Worm (Caenorhabditis elegans): ENCODE measurements around the gene trap-4.

DNA sequence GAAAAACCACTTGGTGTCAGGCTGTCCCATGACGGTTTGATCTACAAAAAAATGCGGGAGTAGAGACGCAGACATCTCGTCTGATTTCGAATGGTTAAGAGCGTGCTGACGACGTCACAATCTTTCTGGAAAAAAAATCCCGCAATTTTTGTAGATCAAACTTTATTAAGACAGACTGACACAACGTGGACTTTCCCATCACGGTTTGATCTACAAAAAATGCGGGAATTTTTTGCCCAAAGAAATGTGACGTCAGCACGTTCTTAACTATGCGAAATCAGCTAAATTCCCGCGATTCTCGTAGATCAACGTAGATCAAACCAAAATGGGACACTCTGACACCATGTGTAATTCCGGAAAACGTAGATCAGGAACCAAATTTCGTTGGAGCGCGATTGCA is 18.0 kb downstream of the trap-4 start:
- TF ChIP-seq him-1 (tag; optimal IDR thresholded peaks at IDR 0.05) (no peak), dao-5 (tag; optimal IDR thresholded peaks at IDR 0.05) (no peak)
